Fruit fly (Drosophila melanogaster): Measurements from ENCODE around the gene CG13733.

CG13733 gene

DNA sequence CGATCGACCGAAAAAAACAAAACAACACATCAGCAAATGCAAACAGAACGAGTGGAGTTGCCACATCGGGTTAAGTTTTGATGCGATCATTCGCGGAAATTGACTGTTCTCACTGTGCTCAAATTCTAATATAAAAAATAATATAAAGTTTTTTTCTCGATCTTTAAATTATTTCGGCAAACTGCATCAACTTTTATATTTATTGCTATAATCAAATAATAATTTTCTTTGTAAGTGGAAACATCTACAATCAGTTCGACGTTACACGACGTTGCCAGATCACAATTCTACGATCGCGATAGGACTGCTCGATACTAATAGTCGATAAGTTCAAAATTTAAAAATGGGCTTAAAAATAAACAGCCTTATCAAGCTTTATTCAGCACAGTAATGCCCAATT lies 49.9 kb downstream of the CG13733 start, which contains the start of gene Gorab (continued):
- TF ChIP-seq CG8388 (GFP tag; optimal IDR thresholded peaks at IDR 0.05) (peak; percentile 67), C15 (GFP tag; IDR thresholded peaks at IDR 0.05) (peak; percentile 86), vvl (GFP tag; IDR thresholded peaks at IDR 0.05) (peak; percentile 97), Xbp1 (GFP tag; optimal IDR thresholded peaks at IDR 0.05) (peak; percentile 94), Ptx1 (GFP tag; IDR thresholded peaks at IDR 0.05) (peak; percentile 98), sima (GFP tag; optimal IDR thresholded peaks at IDR 0.05) (no peak), CG10321 (GFP tag; IDR thresholded peaks at IDR 0.05) (peak; percentile 52; the same call in 1 of the 2 replicates), E2f2 (GFP tag; IDR thresholded peaks at IDR 0.05) (peak; percentile 87), CG1603 (tag; optimal IDR thresholded peaks at IDR 0.05) (no peak), lilli (GFP tag; optimal IDR thresholded peaks at IDR 0.05) (peak; percentile 92), Bteb2 (GFP tag; optimal IDR thresholded peaks at IDR 0.05) (peak; percentile 84), vfl (GFP tag; optimal IDR thresholded peaks at IDR 0.05) (peak; percentile 25), wor (GFP tag; IDR thresholded peaks at IDR 0.05) (peak; percentile 93), sim (GFP tag; IDR thresholded peaks at IDR 0.05) (peak; percentile 86), CG2199 (GFP tag; IDR thresholded peaks at IDR 0.05) (peak; percentile 83; the same call in 2 of the 3 replicates), D19B (GFP tag; optimal IDR thresholded peaks at IDR 0.05) (peak; percentile 67), CG18599 (GFP tag; optimal IDR thresholded peaks at IDR 0.05) (peak; percentile 80), gro (GFP tag; optimal IDR thresholded peaks at IDR 0.05) (peak; percentile 72), HLH3B (GFP tag; IDR thresholded peaks at IDR 0.05) (peak; percentile 95), mam (GFP tag; optimal IDR thresholded peaks at IDR 0.05) (peak; percentile 89), gcm2 (GFP tag; optimal IDR thresholded peaks at IDR 0.05) (peak; percentile 45), exex (tag; optimal IDR thresholded peaks at IDR 0.05) (peak; percentile 45), CG13775 (GFP tag; optimal IDR thresholded peaks at IDR 0.05) (peak; percentile 91), mirr (GFP tag; optimal IDR thresholded peaks at IDR 0.05) (no peak), unc-4 (GFP tag; IDR thresholded peaks at IDR 0.05; ENCODE audit: partially characterized antibody) (peak; percentile 48; the same call in 1 of the 2 replicates), Doc3 (GFP tag; IDR thresholded peaks at IDR 0.05; ENCODE audit: partially characterized antibody) (peak; percentile 42; the same call in 1 of the 3 replicates), da (GFP tag; optimal IDR thresholded peaks at IDR 0.05) (peak; percentile 39), CG4328 (GFP tag; optimal IDR thresholded peaks at IDR 0.05) (peak; percentile 46), her (GFP tag; optimal IDR thresholded peaks at IDR 0.05) (no peak), ab (GFP tag; optimal IDR thresholded peaks at IDR 0.05) (peak; percentile 58), NfI (GFP tag; optimal IDR thresholded peaks at IDR 0.05) (peak; percentile 88), CG30431 (GFP tag; optimal IDR thresholded peaks at IDR 0.05) (peak; percentile 87), lmd (GFP tag; IDR thresholded peaks at IDR 0.05) (peak; percentile 94), CG1024 (GFP tag; IDR thresholded peaks at IDR 0.05) (peak; percentile 89), Mes4 (GFP tag; optimal IDR thresholded peaks at IDR 0.05) (peak; percentile 58), fru (optimal IDR thresholded peaks at IDR 0.05) (no peak), Dek (tag; optimal IDR thresholded peaks at IDR 0.05) (peak; percentile 62), Ssrp (tag; optimal IDR thresholded peaks at IDR 0.05) (peak; percentile 92), grau (tag; optimal IDR thresholded peaks at IDR 0.05) (peak; percentile 85), YL-1 (GFP tag; optimal IDR thresholded peaks at IDR 0.05) (peak; percentile 66), run (tag; optimal IDR thresholded peaks at IDR 0.05) (no peak), Lpt (GFP tag; optimal IDR thresholded peaks at IDR 0.05) (no peak)
